Fruit fly (Drosophila melanogaster) whole organism, embryonic: ENCODE data around the gene Eh.
A peak's percentile ranks its signal among the peaks of the same experiment; 100 is the strongest.

ENCODE experiments used
- Abd-B ChIP-seq: fragments of 200-800 bp; sonication (Bioruptor generic); optimal IDR thresholded peaks from 2 replicates; lab custom pipeline; 2018; ENCODE audit warnings: missing biosample characterization, mild to moderate bottlenecking, missing genetic modification characterization, moderate library complexity
- Blimp-1 ChIP-seq: fragments of 200-800 bp; sonication (Bioruptor generic); optimal IDR thresholded peaks from 3 replicates; lab custom pipeline; 2018; ENCODE audit warnings: missing biosample characterization, missing genetic modification characterization, mild to moderate bottlenecking, moderate library complexity, missing genetic modification reagents
- CG10267 ChIP-seq: fragments of 200-800 bp; sonication (Bioruptor generic); optimal IDR thresholded peaks from 2 replicates; lab custom pipeline; 2018; ENCODE audit warnings: missing biosample characterization, mild to moderate bottlenecking, missing genetic modification characterization, moderate library complexity
- CG12104 ChIP-seq: fragments of 200-800 bp; sonication (Bioruptor generic); optimal IDR thresholded peaks from 3 replicates; lab custom pipeline; 2016; ENCODE audit warnings: missing biosample characterization, missing genetic modification characterization
- CG1233 ChIP-seq: fragments of 200-800 bp; sonication (Bioruptor generic); optimal IDR thresholded peaks from 4 replicates; lab custom pipeline; 2018; ENCODE audit warnings: missing biosample characterization, mild to moderate bottlenecking, missing genetic modification characterization
- CG12942 ChIP-seq: fragments of 200-800 bp; sonication (Bioruptor generic); optimal IDR thresholded peaks from 3 replicates; lab custom pipeline; 2016; ENCODE audit warnings: missing biosample characterization, missing genetic modification characterization
- CG13624 ChIP-seq: fragments of 200-800 bp; sonication (Bioruptor generic); optimal IDR thresholded peaks from 2 replicates; lab custom pipeline; 2016; ENCODE audit warnings: missing biosample characterization, missing genetic modification characterization
- CG17912 ChIP-seq: fragments of 200-800 bp; sonication (Bioruptor generic); optimal IDR thresholded peaks from 2 replicates; lab custom pipeline; 2018; ENCODE audit warnings: missing biosample characterization, mild to moderate bottlenecking, missing genetic modification characterization
- CG1832 ChIP-seq: fragments of 200-800 bp; sonication (Bioruptor generic); optimal IDR thresholded peaks from 2 replicates; lab custom pipeline; 2017; ENCODE audit warnings: missing biosample characterization, mild to moderate bottlenecking, missing genetic modification characterization, inconsistent platforms
- CG30020 ChIP-seq: fragments of 200-800 bp; optimal IDR thresholded peaks from 2 replicates; lab custom pipeline; 2019; ENCODE audit warnings: missing biosample characterization, mild to moderate bottlenecking, missing genetic modification characterization, moderate library complexity
- CG32532 ChIP-seq: fragments of 200-800 bp; sonication (Bioruptor generic); IDR thresholded peaks from 2 replicates; pipeline ENCODE4 v1.3.6; 2022; ENCODE audit warnings: missing biosample characterization, missing genetic modification characterization
- CG33557 ChIP-seq: fragments of 200-800 bp; sonication (Bioruptor generic); optimal IDR thresholded peaks from 2 replicates; lab custom pipeline; 2019; ENCODE audit warnings: missing biosample characterization, mild to moderate bottlenecking, missing genetic modification characterization, moderate library complexity
- CG42726 ChIP-seq: fragments of 200-800 bp; sonication (Bioruptor generic); IDR thresholded peaks from 2 replicates; pipeline ENCODE4 v1.3.6; 2022; ENCODE audit warnings: missing biosample characterization, missing genetic modification characterization; ENCODE audit not compliant: partially characterized antibody
- CG4328 ChIP-seq: fragments of 200-800 bp; sonication (Bioruptor generic); optimal IDR thresholded peaks from 3 replicates; lab custom pipeline; 2017; ENCODE audit warnings: missing biosample characterization, missing genetic modification reagents, missing genetic modification characterization
- CG4360 ChIP-seq: fragments of 200-800 bp; sonication (Bioruptor generic); IDR thresholded peaks from 2 replicates; pipeline ENCODE4 v1.3.6; 2022; ENCODE audit warnings: missing biosample characterization, missing genetic modification characterization
- CG6791 ChIP-seq: fragments of 200-800 bp; sonication (Bioruptor generic); IDR thresholded peaks from 3 replicates; pipeline ENCODE4 v1.3.6; 2022; ENCODE audit warnings: missing biosample characterization, missing genetic modification characterization; ENCODE audit not compliant: partially characterized antibody
- CG7786 ChIP-seq: fragments of 200-800 bp; sonication (Bioruptor generic); optimal IDR thresholded peaks from 2 replicates; lab custom pipeline; 2016; ENCODE audit warnings: missing biosample characterization, missing genetic modification characterization
- CG7928 ChIP-seq: fragments of 200-800 bp; sonication (Bioruptor generic); optimal IDR thresholded peaks from 2 replicates; lab custom pipeline; 2017; ENCODE audit warnings: missing biosample characterization, mild to moderate bottlenecking, missing genetic modification characterization
- CG8924 ChIP-seq: fragments of 200-800 bp; optimal IDR thresholded peaks from 3 replicates; lab custom pipeline; 2019; ENCODE audit warnings: missing biosample characterization, mild to moderate bottlenecking, missing genetic modification characterization, moderate library complexity
- CG9797 ChIP-seq: fragments of 200-800 bp; sonication (Bioruptor generic); optimal IDR thresholded peaks from 3 replicates; lab custom pipeline; 2018; ENCODE audit warnings: missing biosample characterization, mild to moderate bottlenecking, missing genetic modification characterization
- Chrac-16 ChIP-seq: fragments of 200-800 bp; sonication (Bioruptor generic); optimal IDR thresholded peaks from 3 replicates; lab custom pipeline; 2016; ENCODE audit warnings: missing biosample characterization, missing genetic modification characterization
- Deaf1 ChIP-seq: fragments of 200-800 bp; optimal IDR thresholded peaks from 3 replicates; lab custom pipeline; 2019; ENCODE audit warnings: missing biosample characterization, mild to moderate bottlenecking, missing genetic modification characterization, moderate library complexity
- Dll ChIP-seq: fragments of 200-800 bp; sonication (Bioruptor generic); IDR thresholded peaks from 4 replicates; pipeline ENCODE4 v1.3.6; 2022; ENCODE audit warnings: missing biosample characterization, missing genetic modification characterization; ENCODE audit not compliant: partially characterized antibody
- Ets97D ChIP-seq: fragments of 200-800 bp; sonication (Bioruptor generic); optimal IDR thresholded peaks from 3 replicates; lab custom pipeline; 2016; ENCODE audit warnings: missing biosample characterization, missing genetic modification characterization
- Hmr ChIP-seq: fragments of 200-800 bp; sonication (Bioruptor generic); optimal IDR thresholded peaks from 3 replicates; lab custom pipeline; 2017; ENCODE audit warnings: mild to moderate bottlenecking, missing biosample characterization, missing genetic modification reagents, missing genetic modification characterization
- MBD-R2 ChIP-seq: fragments of 200-800 bp; sonication (Bioruptor generic); IDR thresholded peaks from 2 replicates; pipeline ENCODE4 v1.3.6; 2022; ENCODE audit warnings: missing biosample characterization, missing genetic modification characterization
- MESR4 ChIP-seq: fragments of 200-800 bp; sonication (Bioruptor generic); optimal IDR thresholded peaks from 2 replicates; lab custom pipeline; 2018; ENCODE audit warnings: missing biosample characterization, mild to moderate bottlenecking, missing genetic modification characterization, moderate library complexity
- NK7.1 ChIP-seq: fragments of 200-800 bp; sonication (Bioruptor generic); optimal IDR thresholded peaks from 3 replicates; lab custom pipeline; 2016; ENCODE audit warnings: missing biosample characterization, missing genetic modification characterization
- Nf-YC ChIP-seq: fragments of 200-800 bp; optimal IDR thresholded peaks from 3 replicates; lab custom pipeline; 2019; ENCODE audit warnings: missing biosample characterization, mild to moderate bottlenecking, missing genetic modification characterization, moderate library complexity
- Tbp ChIP-seq: fragments of >200 bp; optimal IDR thresholded peaks from 2 replicates; lab custom pipeline; 2018; ENCODE audit warnings: missing biosample characterization, missing genetic modification characterization
- ap ChIP-seq: fragments of 200-800 bp; sonication (Bioruptor generic); IDR thresholded peaks from 2 replicates; pipeline ENCODE4 v1.3.6; 2022; ENCODE audit warnings: missing biosample characterization, missing genetic modification characterization
- ara ChIP-seq: fragments of 200-800 bp; sonication (Bioruptor generic); IDR thresholded peaks from 2 replicates; pipeline ENCODE4 v1.3.6; 2022; ENCODE audit warnings: missing biosample characterization, missing genetic modification characterization
- ash1 ChIP-seq: fragments of 200-800 bp; sonication (Bioruptor generic); optimal IDR thresholded peaks from 2 replicates; lab custom pipeline; 2018; ENCODE audit warnings: missing biosample characterization, mild to moderate bottlenecking, missing genetic modification characterization
- bigmax ChIP-seq: fragments of 200-800 bp; sonication (Bioruptor generic); optimal IDR thresholded peaks from 2 replicates; lab custom pipeline; 2018; ENCODE audit warnings: missing biosample characterization, mild to moderate bottlenecking, missing genetic modification characterization
- cato ChIP-seq: fragments of 200-800 bp; sonication (Bioruptor generic); optimal IDR thresholded peaks from 2 replicates; lab custom pipeline; 2016; ENCODE audit warnings: missing biosample characterization, missing genetic modification characterization, borderline replicate concordance
- crol ChIP-seq: fragments of 200-800 bp; sonication (Bioruptor generic); IDR thresholded peaks from 2 replicates; pipeline ENCODE4 v1.3.6; 2022; ENCODE audit warnings: missing biosample characterization, missing genetic modification characterization
- cwo ChIP-seq: fragments of 200-800 bp; sonication (Bioruptor generic); optimal IDR thresholded peaks from 3 replicates; lab custom pipeline; 2017; ENCODE audit warnings: missing biosample characterization, missing genetic modification characterization, mild to moderate bottlenecking, moderate library complexity, missing genetic modification reagents
- ewg ChIP-seq: fragments of 200-800 bp; sonication (Bioruptor generic); optimal IDR thresholded peaks from 3 replicates; lab custom pipeline; 2017; ENCODE audit warnings: mild to moderate bottlenecking, missing biosample characterization, missing genetic modification reagents, missing genetic modification characterization
- gcm2 ChIP-seq: fragments of 200-800 bp; sonication (Bioruptor generic); optimal IDR thresholded peaks from 2 replicates; lab custom pipeline; 2016; ENCODE audit warnings: missing biosample characterization, missing genetic modification characterization
- h ChIP-seq: fragments of >200 bp; optimal IDR thresholded peaks from 2 replicates; lab custom pipeline; 2017
- hb ChIP-seq: fragments of 200-800 bp; sonication (Bioruptor generic); IDR thresholded peaks from 3 replicates; pipeline ENCODE4 v1.3.6; 2022; ENCODE audit warnings: missing biosample characterization, missing genetic modification characterization; ENCODE audit not compliant: partially characterized antibody
- ind ChIP-seq: fragments of 200-800 bp; sonication (Bioruptor generic); optimal IDR thresholded peaks from 3 replicates; lab custom pipeline; 2016; ENCODE audit warnings: missing biosample characterization, missing genetic modification characterization
- jing ChIP-seq: fragments of 200-800 bp; sonication (Bioruptor generic); optimal IDR thresholded peaks from 2 replicates; lab custom pipeline; 2018; ENCODE audit warnings: missing biosample characterization, mild to moderate bottlenecking, missing genetic modification characterization
- knrl ChIP-seq: fragments of 200-800 bp; sonication (Bioruptor generic); IDR thresholded peaks from 3 replicates; pipeline ENCODE4 v1.3.6; 2022; ENCODE audit warnings: missing biosample characterization, missing genetic modification characterization; ENCODE audit not compliant: partially characterized antibody
- mirr ChIP-seq: fragments of 200-800 bp; sonication (Bioruptor generic); optimal IDR thresholded peaks from 3 replicates; lab custom pipeline; 2018; ENCODE audit warnings: missing biosample characterization, mild to moderate bottlenecking, missing genetic modification characterization
- seq ChIP-seq: fragments of 200-800 bp; sonication (Bioruptor generic); IDR thresholded peaks from 2 replicates; pipeline ENCODE4 v1.3.6; 2022; ENCODE audit warnings: missing biosample characterization, missing genetic modification characterization
- tx ChIP-seq: fragments of 200-800 bp; sonication (Bioruptor generic); optimal IDR thresholded peaks from 2 replicates; lab custom pipeline; 2016; ENCODE audit warnings: missing biosample characterization, missing genetic modification characterization
- usp ChIP-seq: fragments of >200 bp; optimal IDR thresholded peaks from 2 replicates; lab custom pipeline; 2017; ENCODE audit warnings: missing biosample characterization, missing genetic modification characterization
- wor ChIP-seq: fragments of 200-800 bp; sonication (Bioruptor generic); IDR thresholded peaks from 2 replicates; pipeline ENCODE4 v1.3.6; 2022; ENCODE audit warnings: missing biosample characterization, missing genetic modification characterization
- zf30C ChIP-seq: fragments of 200-800 bp; sonication (Bioruptor generic); optimal IDR thresholded peaks from 3 replicates; lab custom pipeline; 2018; ENCODE audit warnings: missing biosample characterization, mild to moderate bottlenecking, missing genetic modification characterization

Eh gene

dm6 chr3R:17402434-17402833 lies 46.2 kb downstream of the Eh start, which contains the start of gene Sur-8 (continued):
- TF ChIP-seq ap (GFP tag; lab: Robert Waterston, UW) (peak; percentile 37; the same call in 1 of the 2 replicates), cato (no peak), CG30020 (tag; lab: Kevin White, UChicago) (no peak), Nf-YC (tag; lab: Kevin White, UChicago) (peak; percentile 50), CG6791 (GFP tag; lab: Robert Waterston, UW) (0 out of 3 replicates have a peak, but pooled peaks have one; percentile 29), CG32532 (GFP tag; lab: Robert Waterston, UW) (peak; percentile 95), ind (GFP tag; lab: Kevin White, UChicago) (peak; percentile 64), wor (GFP tag; lab: Robert Waterston, UW) (peak; percentile 29), jing (GFP tag; lab: Kevin White, UChicago) (no peak), knrl (GFP tag; lab: Robert Waterston, UW) (peak; percentile 42; the same call in 2 of the 3 replicates), CG4328 (GFP tag; lab: Kevin White, UChicago) (peak; percentile 21), CG4360 (GFP tag; lab: Robert Waterston, UW) (no peak), CG8924 (tag; lab: Kevin White, UChicago) (no peak), tx (GFP tag; lab: Kevin White, UChicago) (peak; percentile 35), Ets97D (GFP tag; lab: Kevin White, UChicago) (peak; percentile 45), mirr (peak; percentile 67), ewg (GFP tag; lab: Kevin White, UChicago) (peak; percentile 99), ash1 (GFP tag; lab: Kevin White, UChicago) (no peak), usp (GFP tag; lab: Kevin White, UChicago) (no peak), CG7786 (GFP tag; lab: Kevin White, UChicago) (no peak), bigmax (GFP tag; lab: Kevin White, UChicago) (no peak), CG42726 (GFP tag; lab: Robert Waterston, UW) (peak; percentile 53; the same call in 1 of the 2 replicates), CG33557 (GFP tag; lab: Kevin White, UChicago) (no peak), MBD-R2 (GFP tag; lab: Robert Waterston, UW) (peak; percentile 55; the same call in 1 of the 2 replicates), CG13624 (peak; percentile 53), ara (GFP tag; lab: Robert Waterston, UW) (no peak), CG9797 (GFP tag; lab: Kevin White, UChicago) (no peak), seq (GFP tag; lab: Robert Waterston, UW) (no peak), cwo (no peak), Abd-B (no peak), CG1233 (GFP tag; lab: Kevin White, UChicago) (peak; percentile 61), zf30C (no peak), Blimp-1 (peak; percentile 31), h (lab: Kevin White, UChicago) (no peak), hb (GFP tag; lab: Robert Waterston, UW) (no peak), Deaf1 (tag; lab: Kevin White, UChicago) (no peak), NK7.1 (peak; percentile 30), Dll (GFP tag; lab: Robert Waterston, UW) (no peak), Chrac-16 (GFP tag; lab: Kevin White, UChicago) (peak; percentile 73), Hmr (GFP tag; lab: Kevin White, UChicago) (peak; percentile 76), CG12942 (GFP tag; lab: Kevin White, UChicago) (peak; percentile 40), Tbp (GFP tag; lab: Kevin White, UChicago) (no peak), CG17912 (GFP tag; lab: Kevin White, UChicago) (peak; percentile 61), CG10267 (peak; percentile 24), CG12104 (GFP tag; lab: Kevin White, UChicago) (no peak), gcm2 (GFP tag; lab: Kevin White, UChicago) (no peak), crol (GFP tag; lab: Robert Waterston, UW) (no peak), CG7928 (GFP tag; lab: Kevin White, UChicago) (no peak), CG1832 (GFP tag; lab: Kevin White, UChicago) (no peak), MESR4 (no peak)
